Fruit fly (Drosophila melanogaster) whole organism, pupa: Measurements from ENCODE around the gene CG33191.

Experiments
- CG12605 ChIP-seq: fragments of 200-800 bp; sonication (Bioruptor generic); IDR thresholded peaks from 2 replicates; pipeline ENCODE4 v1.3.6; 2022; ENCODE audit warnings: missing biosample characterization, missing genetic modification characterization
- CG15710 ChIP-seq: fragments of 200-800 bp; sonication (Bioruptor generic); optimal IDR thresholded peaks from 2 replicates; lab custom pipeline; 2018; ENCODE audit warnings: missing biosample characterization, mild to moderate bottlenecking, missing genetic modification characterization, moderate library complexity
- CG32121 ChIP-seq: fragments of 200-800 bp; sonication (Bioruptor generic); IDR thresholded peaks from 2 replicates; pipeline ENCODE4 v1.3.6; 2022; ENCODE audit warnings: missing biosample characterization, missing genetic modification characterization
- CG4496 ChIP-seq: fragments of 200-800 bp; sonication (Bioruptor generic); IDR thresholded peaks from 3 replicates; pipeline ENCODE4 v1.3.6; 2022; ENCODE audit warnings: missing biosample characterization, missing genetic modification characterization
- CG8159 ChIP-seq: fragments of 200-800 bp; sonication (Bioruptor generic); optimal IDR thresholded peaks from 3 replicates; lab custom pipeline; 2018; ENCODE audit warnings: missing biosample characterization, mild to moderate bottlenecking, missing genetic modification characterization, moderate library complexity
- D1 ChIP-seq: fragments of 200-800 bp; sonication (Bioruptor generic); optimal IDR thresholded peaks from 2 replicates; lab custom pipeline; 2018; ENCODE audit warnings: missing biosample characterization, mild to moderate bottlenecking, missing genetic modification characterization, moderate library complexity
- EcR ChIP-seq: fragments of 200-800 bp; sonication (Bioruptor generic); optimal IDR thresholded peaks from 3 replicates; lab custom pipeline; 2019; ENCODE audit warnings: missing biosample characterization, missing genetic modification characterization, mild to moderate bottlenecking, moderate library complexity, missing genetic modification reagents
- Pif1A ChIP-seq: fragments of 200-800 bp; sonication (Bioruptor generic); optimal IDR thresholded peaks from 3 replicates; lab custom pipeline; 2016; ENCODE audit warnings: missing biosample characterization, missing genetic modification characterization
- Snoo ChIP-seq: fragments of 200-800 bp; sonication (Bioruptor generic); optimal IDR thresholded peaks from 3 replicates; lab custom pipeline; 2017; ENCODE audit warnings: missing biosample characterization, mild to moderate bottlenecking, missing genetic modification characterization, inconsistent platforms
- fd96Ca ChIP-seq: fragments of 200-800 bp; sonication (Bioruptor generic); IDR thresholded peaks from 3 replicates; pipeline ENCODE4 v1.3.6; 2022; ENCODE audit warnings: missing biosample characterization, missing genetic modification characterization
- gl ChIP-seq: fragments of 200-800 bp; sonication (Bioruptor generic); optimal IDR thresholded peaks from 2 replicates; lab custom pipeline; 2018; ENCODE audit warnings: missing biosample characterization, mild to moderate bottlenecking, missing genetic modification characterization

DNA sequence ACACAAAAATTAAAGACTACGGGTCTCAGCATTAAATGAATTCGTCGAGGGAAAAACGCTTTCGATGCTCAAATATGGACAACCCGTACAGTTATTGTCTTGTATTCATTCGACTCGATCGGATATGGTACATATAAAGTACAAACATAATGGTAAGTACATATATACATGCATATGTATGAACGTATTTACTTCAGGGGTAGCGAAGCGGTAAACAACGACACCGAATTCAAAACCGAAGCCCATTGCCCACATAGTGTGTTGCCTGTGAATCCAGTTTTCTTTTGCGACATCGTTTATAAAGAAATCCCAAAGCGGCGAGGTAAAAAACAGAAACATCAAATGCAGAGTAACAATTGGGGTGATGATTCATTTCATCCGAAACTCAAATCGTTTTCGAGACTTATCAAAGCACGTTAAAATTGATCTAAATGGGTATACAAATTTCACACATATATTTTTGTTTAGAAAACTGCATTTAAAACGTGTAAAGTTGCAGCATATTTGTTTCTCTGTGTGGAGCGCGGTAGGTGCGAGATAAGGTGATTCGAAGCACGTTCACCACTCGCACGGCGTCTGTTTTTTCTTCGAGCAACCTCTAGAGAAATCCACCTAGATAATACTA, 32.7 kb upstream of the CG33191 start:
- peak; percentile 92 for TF ChIP-seq CG32121
- TF ChIP-seq Pif1A, result peak; percentile 81
- TF ChIP-seq EcR (GFP tag; lab: Kevin White, UChicago), result peak; percentile 54
- TF ChIP-seq CG15710 (tag; lab: Kevin White, UChicago), result peak; percentile 83
- TF ChIP-seq CG12605 (GFP tag; lab: Robert Waterston, UW), result peak; percentile 87
- peak; percentile 94; the same call in 2 of the 3 replicates for TF ChIP-seq fd96Ca (GFP tag; lab: Robert Waterston, UW)
- peak; percentile 83 for TF ChIP-seq CG8159 (tag; lab: Kevin White, UChicago)
- TF ChIP-seq gl (tag; lab: Kevin White, UChicago), result peak; percentile 57
- peak; percentile 96 for TF ChIP-seq CG4496 (GFP tag; lab: Robert Waterston, UW)
- TF ChIP-seq Snoo (tag; lab: Kevin White, UChicago), result peak; percentile 44
- peak; percentile 61 for TF ChIP-seq D1
